Worm (Caenorhabditis elegans) whole organism, late embryonic: Measurements from ENCODE around the gene F18C5.9.

Experiments used
- C08G9.2 ChIP-seq: sonication (generic microtip); optimal IDR thresholded peaks from 2 replicates; lab custom pipeline; 2016; ENCODE audit warnings: mild to moderate bottlenecking, missing genetic modification characterization, moderate library complexity, missing compliant biosample characterization
- F13H6.1 ChIP-seq: sonication (generic microtip); optimal IDR thresholded peaks from 2 replicates; lab custom pipeline; 2016; ENCODE audit warnings: missing genetic modification characterization, missing compliant biosample characterization
- T23F11.4 ChIP-seq: fragments of 200-800 bp; sonication (Bioruptor generic); optimal IDR thresholded peaks from 2 replicates; lab custom pipeline; 2018; ENCODE audit warnings: mild to moderate bottlenecking, missing genetic modification characterization, missing compliant biosample characterization
- Y22D7AL.16 ChIP-seq: sonication (generic microtip); optimal IDR thresholded peaks from 2 replicates; lab custom pipeline; 2016; ENCODE audit warnings: missing genetic modification characterization, missing compliant biosample characterization
- ahr-1 ChIP-seq: sonication (generic microtip); optimal IDR thresholded peaks from 2 replicates; lab custom pipeline; 2016; ENCODE audit warnings: missing genetic modification characterization, missing compliant biosample characterization
- ama-1 ChIP-seq: fragments of 150-350 bp; optimal IDR thresholded peaks from 2 replicates; lab custom pipeline; 2014
- ceh-14 ChIP-seq: sonication (generic microtip); optimal IDR thresholded peaks from 2 replicates; lab custom pipeline; 2016; ENCODE audit warnings: missing genotype, missing genetic modification characterization, missing compliant biosample characterization
- ceh-19 ChIP-seq: fragments of 200-800 bp; sonication (Bioruptor generic); optimal IDR thresholded peaks from 2 replicates; lab custom pipeline; 2018; ENCODE audit warnings: mild to moderate bottlenecking, missing genetic modification characterization, missing compliant biosample characterization
- ceh-24 ChIP-seq: sonication (generic microtip); optimal IDR thresholded peaks from 2 replicates; lab custom pipeline; 2016; ENCODE audit warnings: mild to moderate bottlenecking, missing genetic modification characterization, missing compliant biosample characterization
- ceh-31 ChIP-seq: sonication (generic microtip); optimal IDR thresholded peaks from 2 replicates; lab custom pipeline; 2016; ENCODE audit warnings: missing genetic modification characterization, missing compliant biosample characterization
- ceh-9 ChIP-seq: sonication (generic microtip); optimal IDR thresholded peaks from 2 replicates; lab custom pipeline; 2016; ENCODE audit warnings: mild to moderate bottlenecking, missing genetic modification characterization, inconsistent platforms, missing compliant biosample characterization
- che-1 ChIP-seq: sonication (generic microtip); optimal IDR thresholded peaks from 2 replicates; lab custom pipeline; 2016; ENCODE audit warnings: mild to moderate bottlenecking, missing genetic modification characterization, missing compliant biosample characterization
- dmd-4 ChIP-seq: sonication (generic microtip); optimal IDR thresholded peaks from 2 replicates; lab custom pipeline; 2016; ENCODE audit warnings: borderline replicate concordance, missing genetic modification characterization, missing compliant biosample characterization
- ets-4 ChIP-seq: sonication (generic microtip); optimal IDR thresholded peaks from 2 replicates; lab custom pipeline; 2016; ENCODE audit warnings: missing genetic modification characterization, missing compliant biosample characterization
- fkh-6 ChIP-seq: sonication (generic microtip); optimal IDR thresholded peaks from 2 replicates; lab custom pipeline; 2016; ENCODE audit warnings: missing genetic modification characterization, missing compliant biosample characterization
- hlh-13 ChIP-seq: fragments of 200-800 bp; sonication (Bioruptor generic); optimal IDR thresholded peaks from 2 replicates; lab custom pipeline; 2018; ENCODE audit warnings: mild to moderate bottlenecking, missing genetic modification characterization, missing compliant biosample characterization
- hlh-30 ChIP-seq: sonication (generic microtip); optimal IDR thresholded peaks from 2 replicates; lab custom pipeline; 2017; ENCODE audit warnings: antibody characterized with exemption, missing genetic modification characterization, missing compliant biosample characterization; ENCODE audit not compliant: insufficient read depth
- hlh-6 ChIP-seq: sonication (generic microtip); optimal IDR thresholded peaks from 2 replicates; lab custom pipeline; 2016; ENCODE audit warnings: missing genotype, missing genetic modification characterization, missing compliant biosample characterization
- hlh-8 ChIP-seq: sonication (generic microtip); optimal IDR thresholded peaks from 2 replicates; lab custom pipeline; 2016; ENCODE audit warnings: missing genotype, missing genetic modification characterization, missing compliant biosample characterization
- lim-6 ChIP-seq: sonication (generic microtip); optimal IDR thresholded peaks from 2 replicates; lab custom pipeline; 2016; ENCODE audit warnings: missing genetic modification characterization, missing compliant biosample characterization
- nfya-1 ChIP-seq: sonication (generic microtip); optimal IDR thresholded peaks from 2 replicates; lab custom pipeline; 2017; ENCODE audit warnings: missing genetic modification characterization, mild to moderate bottlenecking, missing compliant biosample characterization, antibody characterized with exemption, moderate library complexity
- nhr-232 ChIP-seq: sonication (generic microtip); optimal IDR thresholded peaks from 2 replicates; lab custom pipeline; 2016; ENCODE audit warnings: missing genetic modification characterization, missing compliant biosample characterization
- odd-2 ChIP-seq: sonication (generic microtip); optimal IDR thresholded peaks from 2 replicates; lab custom pipeline; 2017; ENCODE audit warnings: antibody characterized with exemption, mild to moderate bottlenecking, missing genetic modification characterization, missing compliant biosample characterization
- pag-3 ChIP-seq: sonication (generic microtip); optimal IDR thresholded peaks from 2 replicates; lab custom pipeline; 2016; ENCODE audit warnings: missing compliant biosample characterization, missing genetic modification characterization, borderline replicate concordance
- pax-1 ChIP-seq: fragments of 150-350 bp; optimal IDR thresholded peaks from 2 replicates; lab custom pipeline; 2014; ENCODE audit warnings: missing biosample characterization, missing genetic modification characterization
- pha-2 ChIP-seq: sonication (generic microtip); optimal IDR thresholded peaks from 2 replicates; lab custom pipeline; 2017; ENCODE audit warnings: mild to moderate bottlenecking, missing genetic modification characterization, missing compliant biosample characterization
- pqm-1 ChIP-seq: sonication (generic microtip); optimal IDR thresholded peaks from 2 replicates; lab custom pipeline; 2016; ENCODE audit warnings: missing genetic modification characterization, missing compliant biosample characterization
- pros-1 ChIP-seq: fragments of 150-350 bp; optimal IDR thresholded peaks from 2 replicates; lab custom pipeline; 2014; ENCODE audit warnings: missing biosample characterization, missing genetic modification reagents, missing genetic modification characterization
- rnt-1 ChIP-seq: sonication (generic microtip); optimal IDR thresholded peaks from 2 replicates; lab custom pipeline; 2016; ENCODE audit warnings: missing genetic modification characterization, missing compliant biosample characterization
- sdc-2 ChIP-seq: sonication (generic microtip); optimal IDR thresholded peaks from 2 replicates; lab custom pipeline; 2016; ENCODE audit warnings: missing genotype, missing genetic modification characterization, missing compliant biosample characterization
- syd-9 ChIP-seq: sonication (generic microtip); optimal IDR thresholded peaks from 2 replicates; lab custom pipeline; 2016; ENCODE audit warnings: mild to moderate bottlenecking, missing genetic modification characterization, moderate library complexity, missing compliant biosample characterization
- unc-55 ChIP-seq: sonication (generic microtip); optimal IDR thresholded peaks from 2 replicates; lab custom pipeline; 2017; ENCODE audit warnings: missing biosample characterization, missing genetic modification reagents, missing genetic modification characterization
- zip-5 ChIP-seq: sonication (generic microtip); optimal IDR thresholded peaks from 2 replicates; lab custom pipeline; 2016; ENCODE audit warnings: missing genetic modification characterization, missing compliant biosample characterization
- ztf-16 ChIP-seq: sonication (generic microtip); optimal IDR thresholded peaks from 2 replicates; lab custom pipeline; 2017; ENCODE audit warnings: missing genetic modification characterization, missing compliant biosample characterization

The F18C5.9 gene

DNA sequence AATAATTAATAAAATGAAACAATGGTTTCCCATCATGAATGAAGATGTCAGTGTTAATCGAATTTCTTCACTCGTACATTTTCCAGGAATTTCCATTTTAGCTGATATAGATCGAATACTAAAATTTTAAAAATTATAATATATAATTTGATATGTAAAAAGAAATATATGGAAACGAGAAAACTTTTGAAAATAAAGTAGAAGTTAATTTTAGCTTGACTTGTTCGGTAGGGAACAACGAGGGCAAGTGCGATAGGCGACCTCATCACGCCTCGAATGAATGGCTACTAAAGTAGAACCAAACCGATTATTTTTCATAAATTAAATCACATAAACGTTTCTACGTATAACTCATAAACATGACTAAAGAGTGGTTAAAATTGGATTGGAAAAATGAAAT lies 11.4 kb downstream of the F18C5.9 start, which contains the start of gene sra-31:
sra-31 (minus strand) TSS at position 101 of the 400 bp plus-strand sequence.
- TF ChIP-seq hlh-6 (tag; lab: Kevin White, UChicago) (no peak), ceh-19 (no peak), fkh-6 (no peak), che-1 (tag; lab: Kevin White, UChicago) (no peak), Y22D7AL.16 (tag; lab: Kevin White, UChicago) (no peak), sdc-2 (tag; lab: Kevin White, UChicago) (no peak), syd-9 (no peak), hlh-30 (tag; lab: Kevin White, UChicago) (no peak), ceh-9 (no peak), unc-55 (GFP tag; lab: Kevin White, UChicago) (no peak), dmd-4 (no peak), pqm-1 (no peak), hlh-8 (no peak), pag-3 (no peak), pha-2 (no peak), C08G9.2 (tag; lab: Kevin White, UChicago) (no peak), ceh-31 (tag; lab: Kevin White, UChicago) (no peak), nhr-232 (tag; lab: Kevin White, UChicago) (no peak)

DNA sequence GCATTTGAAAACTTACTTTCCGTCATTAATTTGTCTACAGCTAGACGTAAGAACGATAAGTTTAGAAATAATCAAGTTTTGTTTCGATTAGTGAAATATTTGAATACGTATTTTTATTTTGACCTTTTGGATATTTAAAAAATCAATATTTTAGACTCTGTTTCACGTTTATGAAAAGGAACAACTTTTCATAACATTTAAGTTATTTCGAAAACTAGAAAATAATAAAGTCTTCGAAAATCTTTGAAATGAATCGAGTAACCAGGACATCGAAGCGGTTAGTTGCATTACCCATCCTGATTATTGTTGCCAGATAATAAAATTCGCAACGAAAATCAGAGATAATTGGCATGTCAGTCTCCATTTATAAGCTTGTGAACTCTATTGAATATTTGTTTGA lies 14.3 kb downstream of the F18C5.9 start, which contains the start of gene C56C10.6:
C56C10.6 (minus strand) TSS at position 101 of the 400 bp plus-strand sequence.
- TF ChIP-seq ahr-1 (tag; lab: Kevin White, UChicago) (no peak), unc-55 (GFP tag; lab: Kevin White, UChicago) (no peak), odd-2 (tag; lab: Kevin White, UChicago) (no peak), pax-1 (tag; lab: Kevin White, UChicago) (no peak), hlh-13 (no peak), ceh-14 (tag; lab: Kevin White, UChicago) (no peak), nhr-232 (tag; lab: Kevin White, UChicago) (no peak), lim-6 (no peak), ceh-24 (no peak), C08G9.2 (tag; lab: Kevin White, UChicago) (no peak), zip-5 (tag; lab: Kevin White, UChicago) (no peak), rnt-1 (tag; lab: Kevin White, UChicago) (no peak), pros-1 (no peak), dmd-4 (no peak), T23F11.4 (GFP tag; lab: Kevin White, UChicago) (no peak), hlh-8 (no peak), sdc-2 (tag; lab: Kevin White, UChicago) (no peak)

DNA sequence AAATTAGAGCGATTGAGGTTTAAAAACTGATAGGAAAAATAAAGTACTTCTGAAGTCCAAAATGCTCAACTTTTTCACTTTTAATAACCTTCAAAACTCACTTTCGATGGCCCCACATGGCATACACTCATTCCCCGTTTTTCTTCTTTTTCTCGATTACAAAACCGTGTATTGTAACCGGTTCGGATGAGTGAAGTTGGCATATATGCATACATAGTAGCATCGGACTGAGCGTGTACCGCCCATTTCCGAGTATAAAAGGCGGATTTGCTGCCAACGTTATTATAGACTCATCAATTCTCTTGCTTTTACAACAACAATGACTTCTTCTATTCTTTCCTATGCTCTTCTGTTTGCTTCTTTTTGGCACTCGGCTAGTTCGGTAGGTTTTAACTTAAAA lies 15.8 kb downstream of the F18C5.9 start, which contains the start of gene C56C10.4:
C56C10.4 (plus strand) TSS at position 301 of the 400 bp plus-strand sequence.
- TF ChIP-seq F13H6.1 (tag; lab: Kevin White, UChicago), result no peak
- no peak for TF ChIP-seq odd-2 (tag; lab: Kevin White, UChicago)
- TF ChIP-seq dmd-4, result no peak

DNA sequence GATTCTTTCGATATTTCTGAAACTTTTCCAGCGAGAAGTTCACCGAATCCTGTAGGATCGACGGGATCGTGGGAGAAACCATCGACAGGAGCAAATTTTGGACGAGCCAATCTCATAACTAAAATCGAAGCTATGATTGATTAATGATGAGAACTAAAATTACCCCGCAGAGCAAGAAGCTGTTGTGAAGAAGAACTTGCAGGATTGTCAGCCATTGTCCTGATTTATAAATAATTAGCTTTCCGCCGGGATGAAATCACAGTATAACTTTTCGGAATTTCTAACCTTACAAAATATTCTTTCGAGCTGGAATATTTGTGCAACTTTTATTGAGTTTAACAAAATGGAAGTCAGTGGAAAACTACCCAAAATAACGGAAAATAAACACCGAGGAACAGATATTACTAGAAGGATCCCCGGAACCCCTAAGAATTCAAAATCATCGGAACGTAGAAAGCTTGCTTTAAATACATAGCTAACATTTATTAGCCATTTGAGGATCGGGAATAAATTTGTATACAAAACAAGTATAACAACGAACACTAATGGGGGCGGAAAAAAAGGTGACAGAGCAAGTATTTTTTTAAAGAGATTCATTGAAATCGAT lies 20.4 kb downstream of the F18C5.9 start, which contains the start of gene C56C10.7:
C56C10.7 (minus strand) TSS at position 312 of the 607 bp plus-strand sequence.
- TF ChIP-seq ets-4 (tag; lab: Kevin White, UChicago) (no peak), nfya-1 (no peak), ama-1 (lab: Kevin White, UChicago) (peak; percentile 43), ztf-16 (tag; lab: Kevin White, UChicago) (no peak)
- TF ChIP-seq, all 69 proteins: peak for 1
